Worm (Caenorhabditis elegans) whole organism, late embryonic: ENCODE measurements around the gene Y48G9A.11.
A peak's percentile ranks its signal among the peaks of the same experiment; 100 is the strongest.

Source experiments
- C38D4.7 ChIP-seq: fragments of 200-800 bp; sonication (Bioruptor generic); optimal IDR thresholded peaks from 2 replicates; lab custom pipeline; 2018; ENCODE audit warnings: mild to moderate bottlenecking, missing genetic modification characterization, moderate library complexity, missing compliant biosample characterization
- K02D7.2 ChIP-seq: sonication (generic microtip); optimal IDR thresholded peaks from 2 replicates; lab custom pipeline; 2017; ENCODE audit warnings: mild to moderate bottlenecking, missing genetic modification characterization, missing compliant biosample characterization
- K09A11.1 ChIP-seq: sonication (generic microtip); optimal IDR thresholded peaks from 2 replicates; lab custom pipeline; 2017; ENCODE audit warnings: antibody characterized with exemption, mild to moderate bottlenecking, missing genetic modification characterization, missing compliant biosample characterization; ENCODE audit not compliant: insufficient read depth
- T23F11.4 ChIP-seq: fragments of 200-800 bp; sonication (Bioruptor generic); optimal IDR thresholded peaks from 2 replicates; lab custom pipeline; 2018; ENCODE audit warnings: mild to moderate bottlenecking, missing genetic modification characterization, missing compliant biosample characterization
- Y22D7AL.16 ChIP-seq: sonication (generic microtip); optimal IDR thresholded peaks from 2 replicates; lab custom pipeline; 2016; ENCODE audit warnings: missing genetic modification characterization, missing compliant biosample characterization
- ceh-14 ChIP-seq: sonication (generic microtip); optimal IDR thresholded peaks from 2 replicates; lab custom pipeline; 2016; ENCODE audit warnings: missing genotype, missing genetic modification characterization, missing compliant biosample characterization
- ceh-18 ChIP-seq: sonication (generic microtip); optimal IDR thresholded peaks from 2 replicates; lab custom pipeline; 2016; ENCODE audit warnings: missing genetic modification characterization, missing compliant biosample characterization
- ceh-19 ChIP-seq: fragments of 200-800 bp; sonication (Bioruptor generic); optimal IDR thresholded peaks from 2 replicates; lab custom pipeline; 2018; ENCODE audit warnings: mild to moderate bottlenecking, missing genetic modification characterization, missing compliant biosample characterization
- ceh-2 ChIP-seq: sonication (generic microtip); optimal IDR thresholded peaks from 2 replicates; lab custom pipeline; 2016; ENCODE audit warnings: missing genotype, missing genetic modification characterization, missing compliant biosample characterization
- ceh-22 ChIP-seq: sonication (generic microtip); optimal IDR thresholded peaks from 2 replicates; lab custom pipeline; 2017; ENCODE audit warnings: missing biosample characterization, missing genetic modification characterization
- ceh-24 ChIP-seq: sonication (generic microtip); optimal IDR thresholded peaks from 2 replicates; lab custom pipeline; 2016; ENCODE audit warnings: mild to moderate bottlenecking, missing genetic modification characterization, missing compliant biosample characterization
- ceh-31 ChIP-seq: sonication (generic microtip); optimal IDR thresholded peaks from 2 replicates; lab custom pipeline; 2016; ENCODE audit warnings: missing genetic modification characterization, missing compliant biosample characterization
- ceh-45 ChIP-seq: fragments of 200-800 bp; sonication (Bioruptor generic); IDR thresholded peaks from 2 replicates; pipeline ENCODE4 v1.3.6; 2022; ENCODE audit warnings: missing genetic modification reagents, missing genetic modification characterization, missing compliant biosample characterization
- ceh-9 ChIP-seq: sonication (generic microtip); optimal IDR thresholded peaks from 2 replicates; lab custom pipeline; 2016; ENCODE audit warnings: mild to moderate bottlenecking, missing genetic modification characterization, inconsistent platforms, missing compliant biosample characterization
- che-1 ChIP-seq: sonication (generic microtip); optimal IDR thresholded peaks from 2 replicates; lab custom pipeline; 2016; ENCODE audit warnings: mild to moderate bottlenecking, missing genetic modification characterization, missing compliant biosample characterization
- dmd-4 ChIP-seq: sonication (generic microtip); optimal IDR thresholded peaks from 2 replicates; lab custom pipeline; 2016; ENCODE audit warnings: borderline replicate concordance, missing genetic modification characterization, missing compliant biosample characterization
- dve-1 ChIP-seq: sonication (generic microtip); optimal IDR thresholded peaks from 2 replicates; lab custom pipeline; 2017; ENCODE audit warnings: antibody characterized with exemption, mild to moderate bottlenecking, missing genetic modification characterization, missing compliant biosample characterization
- elt-2 ChIP-seq: sonication (generic microtip); optimal IDR thresholded peaks from 2 replicates; lab custom pipeline; 2016; ENCODE audit warnings: missing genetic modification reagents, missing genetic modification characterization, missing compliant biosample characterization
- elt-4 ChIP-seq: sonication (generic microtip); optimal IDR thresholded peaks from 2 replicates; lab custom pipeline; 2016; ENCODE audit warnings: missing genetic modification characterization, missing compliant biosample characterization
- eyg-1 ChIP-seq: sonication (generic microtip); optimal IDR thresholded peaks from 2 replicates; lab custom pipeline; 2016; ENCODE audit warnings: missing genotype, missing genetic modification characterization, missing compliant biosample characterization
- fax-1 ChIP-seq: sonication (generic microtip); optimal IDR thresholded peaks from 2 replicates; lab custom pipeline; 2016; ENCODE audit warnings: missing genotype, missing genetic modification characterization, missing compliant biosample characterization
- fkh-10 ChIP-seq: fragments of 150-350 bp; optimal IDR thresholded peaks from 2 replicates; lab custom pipeline; 2014; ENCODE audit warnings: missing biosample characterization, missing genetic modification reagents, missing genetic modification characterization
- fkh-6 ChIP-seq: sonication (generic microtip); optimal IDR thresholded peaks from 2 replicates; lab custom pipeline; 2016; ENCODE audit warnings: missing genetic modification characterization, missing compliant biosample characterization
- hlh-13 ChIP-seq: fragments of 200-800 bp; sonication (Bioruptor generic); optimal IDR thresholded peaks from 2 replicates; lab custom pipeline; 2018; ENCODE audit warnings: mild to moderate bottlenecking, missing genetic modification characterization, missing compliant biosample characterization
- hlh-30 ChIP-seq: sonication (generic microtip); optimal IDR thresholded peaks from 2 replicates; lab custom pipeline; 2017; ENCODE audit warnings: antibody characterized with exemption, missing genetic modification characterization, missing compliant biosample characterization; ENCODE audit not compliant: insufficient read depth
- hlh-6 ChIP-seq: sonication (generic microtip); optimal IDR thresholded peaks from 2 replicates; lab custom pipeline; 2016; ENCODE audit warnings: missing genotype, missing genetic modification characterization, missing compliant biosample characterization
- lim-6 ChIP-seq: sonication (generic microtip); optimal IDR thresholded peaks from 2 replicates; lab custom pipeline; 2016; ENCODE audit warnings: missing genetic modification characterization, missing compliant biosample characterization
- lin-11 ChIP-seq: fragments of 200-800 bp; sonication (Bioruptor generic); optimal IDR thresholded peaks from 2 replicates; lab custom pipeline; 2018; ENCODE audit warnings: mild to moderate bottlenecking, missing genetic modification characterization, missing compliant biosample characterization
- mec-3 ChIP-seq: sonication (generic microtip); optimal IDR thresholded peaks from 2 replicates; lab custom pipeline; 2016; ENCODE audit warnings: borderline replicate concordance, missing genetic modification characterization, missing compliant biosample characterization
- nfya-1 ChIP-seq: sonication (generic microtip); optimal IDR thresholded peaks from 2 replicates; lab custom pipeline; 2017; ENCODE audit warnings: missing genetic modification characterization, mild to moderate bottlenecking, missing compliant biosample characterization, antibody characterized with exemption, moderate library complexity
- pat-9 ChIP-seq: fragments of 200-800 bp; sonication (Bioruptor generic); optimal IDR thresholded peaks from 2 replicates; lab custom pipeline; 2018; ENCODE audit warnings: mild to moderate bottlenecking, missing genetic modification characterization, moderate library complexity, missing compliant biosample characterization
- pax-1 ChIP-seq: fragments of 150-350 bp; optimal IDR thresholded peaks from 2 replicates; lab custom pipeline; 2014; ENCODE audit warnings: missing biosample characterization, missing genetic modification characterization
- pqm-1 ChIP-seq: sonication (generic microtip); optimal IDR thresholded peaks from 2 replicates; lab custom pipeline; 2016; ENCODE audit warnings: missing genetic modification characterization, missing compliant biosample characterization
- rnt-1 ChIP-seq: sonication (generic microtip); optimal IDR thresholded peaks from 2 replicates; lab custom pipeline; 2016; ENCODE audit warnings: missing genetic modification characterization, missing compliant biosample characterization
- sdc-2 ChIP-seq: sonication (generic microtip); optimal IDR thresholded peaks from 2 replicates; lab custom pipeline; 2016; ENCODE audit warnings: missing genotype, missing genetic modification characterization, missing compliant biosample characterization
- sox-4 ChIP-seq: sonication (generic microtip); optimal IDR thresholded peaks from 2 replicates; lab custom pipeline; 2017; ENCODE audit warnings: mild to moderate bottlenecking, missing genetic modification characterization, inconsistent platforms, missing compliant biosample characterization
- tbx-2 ChIP-seq: sonication (generic microtip); optimal IDR thresholded peaks from 2 replicates; lab custom pipeline; 2016; ENCODE audit warnings: missing genetic modification characterization, missing compliant biosample characterization
- tbx-7 ChIP-seq: sonication (generic microtip); optimal IDR thresholded peaks from 2 replicates; lab custom pipeline; 2016; ENCODE audit warnings: missing genotype, missing genetic modification characterization, missing compliant biosample characterization
- unc-3 ChIP-seq, 2 experiments: fragments of 200-800 bp in 1 of 2; sonication (Bioruptor generic) in 1 of 2; sonication (generic microtip) in 1 of 2; conservative IDR thresholded peaks in 1 of 2; optimal IDR thresholded peaks in 1 of 2; 2 replicates each; pipeline versions ENCODE4 v1.3.6 to Lab custom; 2016 to 2022; ENCODE audit warnings: missing compliant biosample characterization in 2 of 2, missing genetic modification characterization in 2 of 2, missing genetic modification reagents in 1 of 2
- unc-42 ChIP-seq: sonication (generic microtip); optimal IDR thresholded peaks from 2 replicates; lab custom pipeline; 2016; ENCODE audit warnings: missing genotype, missing genetic modification characterization, missing compliant biosample characterization
- unc-55 ChIP-seq: sonication (generic microtip); optimal IDR thresholded peaks from 2 replicates; lab custom pipeline; 2017; ENCODE audit warnings: missing biosample characterization, missing genetic modification reagents, missing genetic modification characterization
- unc-86 ChIP-seq: sonication (generic microtip); optimal IDR thresholded peaks from 2 replicates; lab custom pipeline; 2016; ENCODE audit warnings: missing genetic modification characterization, missing compliant biosample characterization
- ztf-16 ChIP-seq: sonication (generic microtip); optimal IDR thresholded peaks from 2 replicates; lab custom pipeline; 2017; ENCODE audit warnings: missing genetic modification characterization, missing compliant biosample characterization

The Y48G9A.11 gene

DNA sequence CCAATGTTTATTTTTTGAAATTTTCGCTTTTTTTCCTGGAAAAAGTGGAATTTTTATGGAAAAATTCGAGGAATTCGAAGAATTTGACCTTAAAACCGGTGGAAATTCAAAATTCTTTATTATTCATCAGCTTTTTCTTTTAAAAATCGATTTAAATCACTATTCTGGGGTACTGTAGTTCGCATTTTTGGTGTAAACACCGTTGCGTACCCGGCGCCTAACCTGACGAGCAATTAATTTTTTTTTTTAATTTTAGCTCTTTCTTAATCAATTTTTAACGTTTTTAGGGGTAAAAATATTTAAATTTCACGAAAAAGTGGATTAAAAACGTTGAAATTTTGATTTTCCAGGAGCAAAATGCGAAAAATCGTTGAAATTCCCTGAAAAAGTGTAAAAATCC, 17.2 kb upstream of the Y48G9A.11 start:
- TF ChIP-seq tbx-7 (no peak), ceh-24 (no peak), dve-1 (tag; lab: Kevin White, UChicago) (no peak), che-1 (tag; lab: Kevin White, UChicago) (no peak), fkh-6 (tag; lab: Kevin White, UChicago) (no peak), C38D4.7 (GFP tag; lab: Kevin White, UChicago) (no peak), sox-4 (tag; lab: Kevin White, UChicago) (no peak), pqm-1 (no peak), unc-55 (GFP tag; lab: Kevin White, UChicago) (no peak), ceh-9 (tag; lab: Kevin White, UChicago) (no peak), unc-86 (tag; lab: Kevin White, UChicago) (no peak), eyg-1 (tag; lab: Kevin White, UChicago) (no peak)

DNA sequence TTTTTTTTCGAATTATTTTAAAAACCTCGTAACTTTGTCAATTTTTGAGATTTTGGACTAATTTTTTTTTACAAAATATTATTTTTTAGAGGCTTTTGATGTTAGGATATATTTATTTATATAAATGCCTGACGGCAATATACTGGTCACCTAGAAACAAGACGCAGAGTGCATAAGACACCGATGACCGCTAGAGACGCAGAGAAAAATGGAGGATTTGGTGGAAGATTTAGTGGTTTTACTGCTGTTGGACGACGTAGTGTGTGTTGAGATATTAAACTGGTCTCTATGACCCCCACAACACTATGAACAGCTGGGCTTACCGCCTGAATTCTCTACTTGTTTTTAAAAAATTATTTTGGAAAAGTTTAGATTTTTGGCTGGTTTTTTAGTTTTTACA, 15.4 kb upstream of the Y48G9A.11 start:
- peak; percentile 63 for TF ChIP-seq unc-55 (GFP tag; lab: Kevin White, UChicago)
- TF ChIP-seq ceh-19, result no peak
- TF ChIP-seq nfya-1, result peak; percentile 24
- TF ChIP-seq, all 69 proteins: peak for 2

DNA sequence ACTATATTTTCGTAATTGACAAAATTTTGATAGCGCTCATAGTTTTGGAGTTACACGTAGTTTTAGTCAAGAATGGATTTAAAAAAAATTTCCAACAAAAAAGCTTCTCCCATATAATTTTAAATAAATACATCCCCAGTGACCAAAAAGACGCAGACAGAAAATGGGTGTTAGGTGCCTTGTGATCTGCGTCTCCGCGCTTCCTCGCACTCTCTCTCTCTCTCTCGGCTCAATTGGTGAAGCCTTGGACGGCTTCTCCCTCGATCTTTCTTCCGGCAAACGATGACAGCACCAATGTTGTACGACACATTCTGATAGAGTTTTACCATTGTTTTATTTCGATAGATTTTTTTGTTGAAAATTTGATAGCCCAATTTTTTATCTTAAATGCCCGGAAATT, 13.3 kb upstream of the Y48G9A.11 start:
- TF ChIP-seq dmd-4 (tag; lab: Kevin White, UChicago) (no peak), Y22D7AL.16 (tag; lab: Kevin White, UChicago) (no peak), ceh-14 (tag; lab: Kevin White, UChicago) (no peak), tbx-2 (tag; lab: Kevin White, UChicago) (no peak), ceh-2 (tag; lab: Kevin White, UChicago) (no peak), nfya-1 (peak; percentile 4), lim-6 (tag; lab: Kevin White, UChicago) (no peak), unc-3 (GFP tag; conservative IDR thresholded peaks at IDR 0.05; lab: Robert Waterston, UW) (no peak), unc-3 (tag; optimal IDR thresholded peaks at IDR 0.05; lab: Kevin White, UChicago) (no peak), rnt-1 (no peak), ceh-31 (peak; percentile 20), lin-11 (tag; lab: Kevin White, UChicago) (no peak), T23F11.4 (no peak), ceh-45 (no peak), pax-1 (tag; lab: Kevin White, UChicago) (no peak), hlh-13 (GFP tag; lab: Kevin White, UChicago) (no peak), pat-9 (tag; lab: Kevin White, UChicago) (no peak), elt-4 (tag; lab: Kevin White, UChicago) (no peak), hlh-30 (peak; percentile 5), unc-42 (tag; lab: Kevin White, UChicago) (peak; percentile 15)

DNA sequence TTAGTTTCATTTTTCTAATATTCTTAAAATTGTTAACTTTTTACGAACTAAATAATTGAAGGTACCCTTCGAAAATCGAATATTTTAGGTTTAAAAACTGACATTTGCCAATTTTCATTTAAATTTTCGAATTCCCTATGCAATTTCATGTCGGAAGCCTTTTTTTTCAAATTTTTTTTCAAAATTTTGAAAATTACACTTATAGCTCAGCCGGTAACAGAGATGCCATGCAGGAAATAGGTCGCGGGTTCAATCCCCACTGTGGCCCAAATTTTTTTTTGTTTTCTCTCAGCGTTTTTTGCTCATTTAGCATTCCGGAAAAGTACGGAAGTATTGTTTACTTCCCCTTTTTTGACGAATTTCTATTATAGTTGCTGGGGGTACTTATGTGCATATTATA, 12.7 kb upstream of the Y48G9A.11 start:
- no peak for TF ChIP-seq ceh-19
- TF ChIP-seq ceh-14 (tag; lab: Kevin White, UChicago), result no peak
- no peak for TF ChIP-seq fax-1 (tag; lab: Kevin White, UChicago)
- no peak for TF ChIP-seq fkh-10 (GFP tag; lab: Kevin White, UChicago)

DNA sequence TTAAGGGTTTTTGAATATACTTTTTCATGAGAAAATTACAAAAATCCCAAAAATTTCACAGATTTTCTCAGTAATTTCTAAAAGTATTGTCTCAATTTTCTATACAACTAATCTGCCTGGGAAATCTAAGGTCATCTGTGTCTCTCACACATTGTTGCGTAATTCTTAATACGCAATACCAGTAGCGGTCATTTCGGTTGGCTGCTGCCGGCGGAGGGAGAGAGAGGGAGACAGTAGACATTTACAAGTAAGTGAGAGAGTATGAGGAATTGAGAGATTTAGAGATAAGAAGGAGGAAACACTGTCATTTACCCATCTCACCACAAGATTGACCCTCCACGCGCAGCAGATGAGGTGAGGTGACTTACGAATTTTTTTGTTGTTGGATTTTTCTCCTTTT, 9.2 kb upstream of the Y48G9A.11 start:
- no peak for TF ChIP-seq hlh-6 (tag; lab: Kevin White, UChicago)
- TF ChIP-seq ceh-22 (tag; lab: Kevin White, UChicago), result no peak
- TF ChIP-seq sdc-2 (tag; lab: Kevin White, UChicago), result no peak
- peak; percentile 30 for TF ChIP-seq rnt-1
- TF ChIP-seq unc-55 (GFP tag; lab: Kevin White, UChicago), result peak; percentile 81
- no peak for TF ChIP-seq ceh-18 (tag; lab: Kevin White, UChicago)
- no peak for TF ChIP-seq ceh-45
- no peak for TF ChIP-seq sox-4 (tag; lab: Kevin White, UChicago)
- TF ChIP-seq nfya-1, result peak; percentile 53
- TF ChIP-seq dve-1 (tag; lab: Kevin White, UChicago), result no peak
- no peak for TF ChIP-seq lin-11 (tag; lab: Kevin White, UChicago)
- TF ChIP-seq ztf-16 (tag; lab: Kevin White, UChicago), result no peak
- peak; percentile 39 for TF ChIP-seq K09A11.1 (tag; lab: Kevin White, UChicago)
- no peak for TF ChIP-seq mec-3
- TF ChIP-seq elt-2 (tag; lab: Kevin White, UChicago), result peak; percentile 20
- TF ChIP-seq ceh-31, result peak; percentile 66
- no peak for TF ChIP-seq Y22D7AL.16 (tag; lab: Kevin White, UChicago)
- TF ChIP-seq ceh-2 (tag; lab: Kevin White, UChicago), result no peak
- TF ChIP-seq tbx-7, result no peak
- peak; percentile 50 for TF ChIP-seq hlh-30
- no peak for TF ChIP-seq elt-4 (tag; lab: Kevin White, UChicago)
- no peak for TF ChIP-seq K02D7.2 (tag; lab: Kevin White, UChicago)
